Worm (Caenorhabditis elegans): Measurements from ENCODE around the gene twk-39.

DNA sequence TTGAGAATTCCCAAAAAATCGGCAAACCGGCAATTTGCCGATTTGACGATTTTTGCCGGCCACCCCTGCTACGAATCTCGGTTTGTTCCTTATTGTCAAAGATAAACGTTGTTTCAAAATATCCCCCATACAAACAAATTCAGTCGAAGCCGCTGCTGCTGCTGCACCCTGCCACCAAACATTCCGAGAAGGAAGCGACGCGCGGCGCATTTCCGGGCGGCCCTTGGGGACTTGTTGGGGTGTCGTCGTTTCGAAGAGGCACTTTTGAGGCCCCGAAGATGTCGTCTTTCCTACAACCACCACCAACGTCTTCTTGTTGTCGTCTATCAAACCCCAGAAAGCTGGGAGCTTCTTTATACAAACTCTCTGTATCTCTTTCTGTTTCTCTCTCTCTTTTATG is 1.2 kb upstream of the twk-39 start:
- TF ChIP-seq snpc-1.1 (tag; optimal IDR thresholded peaks at IDR 0.05; ENCODE audit: insufficient read depth) (no peak), ama-1 (optimal IDR thresholded peaks at IDR 0.05) (no peak), ama-1 (GFP tag; optimal IDR thresholded peaks at IDR 0.05) (no peak), unc-62 (GFP tag; optimal IDR thresholded peaks at IDR 0.05) (no peak), ceh-58 (GFP tag; IDR thresholded peaks at IDR 0.05) (no peak), nhr-90 (tag; optimal IDR thresholded peaks at IDR 0.05) (no peak), dpff-1 (tag; optimal IDR thresholded peaks at IDR 0.05) (no peak), ztf-22 (GFP tag; optimal IDR thresholded peaks at IDR 0.05) (no peak), pha-4 (tag; optimal IDR thresholded peaks at IDR 0.05) (no peak)
